Fruit fly (Drosophila melanogaster): Measurements from ENCODE around the gene CCT4.

Gene CCT4

DNA sequence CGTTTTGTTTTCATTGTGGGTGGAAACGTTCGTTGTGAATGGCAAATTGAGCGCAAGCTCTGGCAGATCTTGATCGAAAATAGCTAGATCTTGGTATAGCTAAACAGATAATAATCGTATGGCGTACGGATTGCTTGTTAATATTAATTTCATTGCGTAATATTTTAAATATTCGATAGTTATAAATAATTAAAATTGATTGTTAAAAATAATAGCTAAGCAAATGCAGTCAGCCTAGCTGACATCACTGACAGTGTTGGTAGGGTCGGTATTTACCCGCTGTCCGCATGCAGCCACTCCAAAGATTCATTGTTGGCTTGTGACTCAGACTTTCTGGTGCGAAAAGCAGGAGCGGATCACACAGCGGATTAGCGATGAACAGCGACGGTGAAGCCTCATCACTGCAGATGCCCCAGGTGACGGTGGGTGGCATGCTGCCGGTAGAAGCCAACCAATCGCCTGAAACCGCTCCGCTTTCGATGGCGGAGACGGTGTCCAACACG lies 11.7 kb upstream of the CCT4 start, which contains the start of the genes CG5776 and spict (continued):
- no peak for TF ChIP-seq Elba2 (GFP tag; optimal IDR thresholded peaks at IDR 0.05)
- peak; percentile 25; the same call in 1 of the 2 replicates for TF ChIP-seq Poxn (GFP tag; IDR thresholded peaks at IDR 0.05)
- TF ChIP-seq hkb (optimal IDR thresholded peaks at IDR 0.05): peak; percentile 62
- peak; percentile 69 for TF ChIP-seq hkb (GFP tag; IDR thresholded peaks at IDR 0.05)
- peak; percentile 61 for TF ChIP-seq CG15696 (tag; optimal IDR thresholded peaks at IDR 0.05)
- no peak for TF ChIP-seq cad (GFP tag; optimal IDR thresholded peaks at IDR 0.05)
- TF ChIP-seq CG2889 (GFP tag; IDR thresholded peaks at IDR 0.05): peak; percentile 70; the same call in 2 of the 3 replicates
- peak; percentile 84 for TF ChIP-seq CG6689 (GFP tag; IDR thresholded peaks at IDR 0.05)
- TF ChIP-seq CG17186 (GFP tag; optimal IDR thresholded peaks at IDR 0.05): peak; percentile 37
- TF ChIP-seq sc (optimal IDR thresholded peaks at IDR 0.05): no peak
- peak; percentile 57 for TF ChIP-seq sc (GFP tag; optimal IDR thresholded peaks at IDR 0.05)
- peak; percentile 81 for TF ChIP-seq Ada2b (GFP tag; IDR thresholded peaks at IDR 0.05)
- no peak; the same call in 1 of the 2 replicates for TF ChIP-seq tna (GFP tag; IDR thresholded peaks at IDR 0.05; ENCODE audit: partially characterized antibody)
- TF ChIP-seq CG12659 (GFP tag; optimal IDR thresholded peaks at IDR 0.05): peak; percentile 88
- peak; percentile 76 for TF ChIP-seq CG18619 (GFP tag; optimal IDR thresholded peaks at IDR 0.05)
- peak; percentile 91 for TF ChIP-seq sob (GFP tag; IDR thresholded peaks at IDR 0.05)
- TF ChIP-seq CG12942 (GFP tag; optimal IDR thresholded peaks at IDR 0.05): peak; percentile 36
- peak; percentile 52 for TF ChIP-seq psq (GFP tag; optimal IDR thresholded peaks at IDR 0.05)
- peak; percentile 89 for TF ChIP-seq CG3847 (GFP tag; IDR thresholded peaks at IDR 0.05)
- peak; percentile 10 for TF ChIP-seq ems (GFP tag; optimal IDR thresholded peaks at IDR 0.05)
- TF ChIP-seq ttk (GFP tag; IDR thresholded peaks at IDR 0.05): peak; percentile 82
- 0 out of 2 replicates have a peak, but pooled peaks have one; percentile 12 for TF ChIP-seq aop (GFP tag; IDR thresholded peaks at IDR 0.05)
- TF ChIP-seq gfzf (GFP tag; optimal IDR thresholded peaks at IDR 0.05): peak; percentile 53
- no peak for TF ChIP-seq gsb-n (tag; optimal IDR thresholded peaks at IDR 0.05)
- TF ChIP-seq Bgb (GFP tag; IDR thresholded peaks at IDR 0.05; ENCODE audit: partially characterized antibody): peak; percentile 54
- peak; percentile 78 for TF ChIP-seq al (GFP tag; IDR thresholded peaks at IDR 0.05)
- TF ChIP-seq CG31365 (tag; optimal IDR thresholded peaks at IDR 0.05): peak; percentile 12
- no peak for TF ChIP-seq CG17612 (GFP tag; IDR thresholded peaks at IDR 0.05)
- 0 out of 3 replicates have a peak, but pooled peaks have one; percentile 38 for TF ChIP-seq knrl (GFP tag; IDR thresholded peaks at IDR 0.05; ENCODE audit: partially characterized antibody)
- TF ChIP-seq HLH4C (GFP tag; IDR thresholded peaks at IDR 0.05; ENCODE audit: partially characterized antibody): no peak
- TF ChIP-seq D (optimal IDR thresholded peaks at IDR 0.05): peak; percentile 0
- no peak for TF ChIP-seq D (GFP tag; optimal IDR thresholded peaks at IDR 0.05)
- peak in 1 of 2 experiments; percentile 38 for TF ChIP-seq Eip74EF (GFP tag; optimal IDR thresholded peaks at IDR 0.05)
- TF ChIP-seq Ptx1 (GFP tag; IDR thresholded peaks at IDR 0.05): peak; percentile 89
- TF ChIP-seq CG4707 (GFP tag; optimal IDR thresholded peaks at IDR 0.05): no peak
- no peak for TF ChIP-seq CG1832 (GFP tag; optimal IDR thresholded peaks at IDR 0.05)
- 0 out of 2 replicates have a peak, but pooled peaks have one; percentile 35 for TF ChIP-seq CG43689 (GFP tag; IDR thresholded peaks at IDR 0.05)
- peak in 1 of 2 experiments; percentile 80 for TF ChIP-seq bsh (GFP tag; optimal IDR thresholded peaks at IDR 0.05)
- peak; percentile 3 for TF ChIP-seq D19B (GFP tag; optimal IDR thresholded peaks at IDR 0.05)
- TF ChIP-seq trh (GFP tag; optimal IDR thresholded peaks at IDR 0.05): no peak
- TF ChIP-seq ind (GFP tag; optimal IDR thresholded peaks at IDR 0.05): peak; percentile 51
- TF ChIP-seq tgo (GFP tag; IDR thresholded peaks at IDR 0.05): peak; percentile 84
- TF ChIP-seq CG18262 (tag; optimal IDR thresholded peaks at IDR 0.05): peak; percentile 64
- peak; percentile 12 for TF ChIP-seq CG6813 (GFP tag; optimal IDR thresholded peaks at IDR 0.05)
- peak; percentile 87 for TF ChIP-seq ken (GFP tag; IDR thresholded peaks at IDR 0.05)
- peak; percentile 36; the same call in 1 of the 2 replicates for TF ChIP-seq Dref (GFP tag; IDR thresholded peaks at IDR 0.05)
- no peak for TF ChIP-seq CG11398 (GFP tag; optimal IDR thresholded peaks at IDR 0.05)
- peak; percentile 80 for TF ChIP-seq bcd (GFP tag; optimal IDR thresholded peaks at IDR 0.05)
- TF ChIP-seq CG6854 (GFP tag; optimal IDR thresholded peaks at IDR 0.05): peak; percentile 10
- no peak for TF ChIP-seq Doc3 (GFP tag; IDR thresholded peaks at IDR 0.05; ENCODE audit: partially characterized antibody)
- TF ChIP-seq CG3163 (GFP tag; optimal IDR thresholded peaks at IDR 0.05): no peak

Data from whole organism, embryonic.